Worm (Caenorhabditis elegans) whole organism, young adult: ENCODE measurements around the gene dcaf-1.

Experiments used
- F23B12.7 ChIP-seq: sonication (generic microtip); optimal IDR thresholded peaks from 2 replicates; lab custom pipeline; 2017; ENCODE audit warnings: missing genetic modification characterization, mild to moderate bottlenecking, missing compliant biosample characterization, antibody characterized with exemption, moderate library complexity; ENCODE audit not compliant: insufficient read depth
- K12H6.12 ChIP-seq: fragments of 200-800 bp; sonication (Bioruptor generic); optimal IDR thresholded peaks from 2 replicates; lab custom pipeline; 2018; ENCODE audit warnings: mild to moderate bottlenecking, missing genetic modification characterization, missing compliant biosample characterization
- ama-1 ChIP-seq, 3 experiments: fragments of 150-350 bp in 1 of 3; sonication (generic microtip) in 2 of 3; optimal IDR thresholded peaks; 2 replicates each; lab custom pipeline; 2014 to 2018; ENCODE audit warnings: missing biosample characterization in 2 of 3, missing genetic modification characterization in 2 of 3, missing genetic modification reagents in 2 of 3
- lin-26 ChIP-seq: fragments of 200-800 bp; sonication (Bioruptor generic); IDR thresholded peaks from 2 replicates; pipeline ENCODE4 v1.3.6; 2022; ENCODE audit warnings: missing genetic modification reagents, missing genetic modification characterization, missing compliant biosample characterization
- lin-35 ChIP-seq, 3 experiments: fragments of 150-350 bp in 2 of 3; sonication (generic microtip) in 1 of 3; optimal IDR thresholded peaks; 2 replicates each; lab custom pipeline; 2014 to 2018; ENCODE audit warnings: missing biosample characterization in 3 of 3, missing genetic modification characterization in 3 of 3, missing genetic modification reagents in 3 of 3
- snpc-4 ChIP-seq, 5 experiments: fragments of 150-350 bp in 1 of 5; sonication (generic microtip) in 4 of 5; optimal IDR thresholded peaks; 2 replicates each; lab custom pipeline; 2014 to 2018; ENCODE audit warnings: missing genetic modification characterization in 5 of 5, missing biosample characterization in 3 of 5, antibody characterized with exemption in 2 of 5, mild to moderate bottlenecking in 2 of 5, missing compliant biosample characterization in 2 of 5, missing genotype in 2 of 5, moderate library complexity in 2 of 5, missing genetic modification reagents in 1 of 5
- unc-130 ChIP-seq: sonication (generic microtip); optimal IDR thresholded peaks from 2 replicates; lab custom pipeline; 2016; ENCODE audit warnings: missing genetic modification reagents, missing genetic modification characterization, missing compliant biosample characterization

DNA sequence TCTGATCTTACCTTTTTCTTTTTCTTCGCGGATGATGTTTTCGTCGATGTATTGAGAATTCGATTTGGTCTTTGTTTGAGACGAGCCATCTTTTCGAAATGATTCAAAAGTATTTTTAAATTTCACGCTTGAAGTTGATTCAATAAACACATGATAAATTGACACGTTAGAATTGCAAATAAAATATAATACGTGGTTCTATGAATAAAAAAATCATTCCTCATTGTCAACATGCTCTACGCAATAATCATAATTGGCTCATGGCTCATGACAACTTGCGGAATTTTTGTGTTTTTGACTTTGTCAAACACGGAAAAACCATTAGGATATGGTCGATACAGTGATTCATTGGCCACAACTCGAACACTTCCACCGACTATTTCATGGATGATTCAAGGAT is 23.1 kb downstream of the dcaf-1 start, which contains the start of the genes htas-1 and ZK1251.3:
- no peak for TF ChIP-seq F23B12.7 (tag; lab: Kevin White, UChicago)
- TF ChIP-seq ama-1 (optimal IDR thresholded peaks at IDR 0.05; lab: Kevin White, UChicago), result no peak
- no peak for TF ChIP-seq ama-1 (GFP tag; optimal IDR thresholded peaks at IDR 0.05; lab: Kevin White, UChicago)
- TF ChIP-seq lin-35 (GFP tag; optimal IDR thresholded peaks at IDR 0.05; lab: Kevin White, UChicago), result no peak
- no peak for TF ChIP-seq K12H6.12 (tag; lab: Kevin White, UChicago)
- TF ChIP-seq snpc-4 (GFP tag; optimal IDR thresholded peaks at IDR 0.05; lab: Kevin White, UChicago), result no peak
- no peak for TF ChIP-seq snpc-4 (tag; optimal IDR thresholded peaks at IDR 0.05; lab: Kevin White, UChicago)
- no peak for TF ChIP-seq unc-130 (GFP tag; lab: Kevin White, UChicago)
- no peak for TF ChIP-seq lin-26
